Worm (Caenorhabditis elegans) whole organism, early embryonic: Measurements from ENCODE around the gene srd-66.

Source experiments
- ceh-13 ChIP-seq: fragments of 200-800 bp; sonication (Bioruptor generic); optimal IDR thresholded peaks from 2 replicates; lab custom pipeline; 2018; ENCODE audit warnings: mild to moderate bottlenecking, missing genetic modification characterization, missing compliant biosample characterization
- tra-4 ChIP-seq: sonication (generic microtip); optimal IDR thresholded peaks from 2 replicates; lab custom pipeline; 2017; ENCODE audit warnings: missing genetic modification characterization, missing compliant biosample characterization

DNA sequence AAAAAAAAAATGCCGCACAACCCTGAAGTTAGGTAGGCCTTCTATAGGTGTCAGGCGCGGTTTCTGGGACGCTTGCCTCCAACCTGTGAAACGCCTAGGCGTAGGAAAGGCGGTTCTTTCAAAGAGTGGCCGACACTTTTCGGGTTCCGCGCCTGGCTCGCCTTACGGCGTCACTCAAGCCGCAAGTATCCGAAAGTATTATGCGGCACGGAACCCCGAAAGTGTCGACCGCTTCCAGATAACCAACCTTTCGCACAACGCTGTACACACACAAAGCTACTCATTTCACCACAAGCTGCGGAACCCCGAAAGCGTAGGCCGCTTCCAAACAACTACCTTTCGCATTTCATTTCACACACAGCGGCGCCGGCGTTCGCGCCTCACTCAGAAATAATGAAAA is 19.3 kb downstream of the srd-66 start:
- no peak for TF ChIP-seq ceh-13 (GFP tag; lab: Kevin White, UChicago)
- no peak for TF ChIP-seq tra-4
